Fruit fly (Drosophila melanogaster) whole organism, pupa: ENCODE results near the gene ham.

ENCODE experiments used
- CG10348 ChIP-seq: fragments of 200-800 bp; sonication (Bioruptor generic); IDR thresholded peaks from 2 replicates; pipeline ENCODE4 v1.3.6; 2022; ENCODE audit warnings: missing biosample characterization, missing genetic modification characterization
- CG13204 ChIP-seq: fragments of 200-800 bp; sonication (Bioruptor generic); optimal IDR thresholded peaks from 2 replicates; lab custom pipeline; 2018; ENCODE audit warnings: missing biosample characterization, mild to moderate bottlenecking, missing genetic modification characterization, moderate library complexity
- CG14655 ChIP-seq: fragments of 200-800 bp; sonication (Bioruptor generic); optimal IDR thresholded peaks from 3 replicates; lab custom pipeline; 2017; ENCODE audit warnings: mild to moderate bottlenecking, missing biosample characterization, missing genetic modification reagents, missing genetic modification characterization
- CG17806 ChIP-seq: fragments of 200-800 bp; sonication (Bioruptor generic); optimal IDR thresholded peaks from 2 replicates; lab custom pipeline; 2018; ENCODE audit warnings: missing biosample characterization, mild to moderate bottlenecking, missing genetic modification characterization, moderate library complexity
- CG34367 ChIP-seq: fragments of 200-800 bp; sonication (Bioruptor generic); optimal IDR thresholded peaks from 2 replicates; lab custom pipeline; 2018; ENCODE audit warnings: missing biosample characterization, mild to moderate bottlenecking, missing genetic modification characterization
- CG8159 ChIP-seq: fragments of 200-800 bp; sonication (Bioruptor generic); optimal IDR thresholded peaks from 3 replicates; lab custom pipeline; 2018; ENCODE audit warnings: missing biosample characterization, mild to moderate bottlenecking, missing genetic modification characterization, moderate library complexity
- EcR ChIP-seq: fragments of 200-800 bp; sonication (Bioruptor generic); optimal IDR thresholded peaks from 3 replicates; lab custom pipeline; 2019; ENCODE audit warnings: missing biosample characterization, missing genetic modification characterization, mild to moderate bottlenecking, moderate library complexity, missing genetic modification reagents
- Pif1A ChIP-seq: fragments of 200-800 bp; sonication (Bioruptor generic); optimal IDR thresholded peaks from 3 replicates; lab custom pipeline; 2016; ENCODE audit warnings: missing biosample characterization, missing genetic modification characterization
- Pif1B ChIP-seq: fragments of 200-800 bp; sonication (Bioruptor generic); optimal IDR thresholded peaks from 3 replicates; lab custom pipeline; 2016; ENCODE audit warnings: missing biosample characterization, missing genetic modification characterization
- Snoo ChIP-seq: fragments of 200-800 bp; sonication (Bioruptor generic); optimal IDR thresholded peaks from 3 replicates; lab custom pipeline; 2017; ENCODE audit warnings: missing biosample characterization, mild to moderate bottlenecking, missing genetic modification characterization, inconsistent platforms
- fd96Ca ChIP-seq: fragments of 200-800 bp; sonication (Bioruptor generic); IDR thresholded peaks from 3 replicates; pipeline ENCODE4 v1.3.6; 2022; ENCODE audit warnings: missing biosample characterization, missing genetic modification characterization

DNA sequence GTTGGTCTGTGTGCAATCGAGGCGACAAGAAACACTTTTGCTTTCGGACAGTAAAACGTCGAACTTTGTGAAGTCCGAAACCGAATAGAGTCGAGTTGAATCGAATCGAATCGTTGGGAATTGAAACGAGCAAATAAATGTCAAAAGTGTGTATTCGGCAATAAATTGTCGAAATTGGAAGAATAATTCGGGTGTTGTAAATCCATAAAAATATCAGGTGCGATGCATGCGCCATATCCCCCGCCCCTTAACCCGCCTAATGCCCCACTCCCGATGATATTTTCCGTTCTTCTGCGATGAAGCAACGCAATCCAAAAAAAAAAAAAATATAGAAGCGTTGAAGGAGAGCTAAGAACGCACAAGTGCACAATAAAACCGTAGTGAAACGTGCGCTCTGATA lies 3.8 kb downstream of the ham start:
- TF ChIP-seq CG10348 (no peak), CG14655 (GFP tag; lab: Kevin White, UChicago) (no peak), CG34367 (no peak), EcR (no peak), Snoo (tag; lab: Kevin White, UChicago) (no peak), CG8159 (tag; lab: Kevin White, UChicago) (no peak), Pif1B (GFP tag; lab: Kevin White, UChicago) (no peak), CG13204 (GFP tag; lab: Kevin White, UChicago) (no peak), CG17806 (tag; lab: Kevin White, UChicago) (no peak), Pif1A (GFP tag; lab: Kevin White, UChicago) (no peak), fd96Ca (no peak)
